Worm (Caenorhabditis elegans): ENCODE results near the gene nep-21.

- no peak for TF ChIP-seq unc-39 (tag; optimal IDR thresholded peaks at IDR 0.05)
- TF ChIP-seq daf-12 (tag; optimal IDR thresholded peaks at IDR 0.05) = no peak
These were observed 3.1 kb downstream of the nep-21 start for ce11 chrV:14223141-14223540.
